Fruit fly (Drosophila melanogaster) whole organism, embryonic: ENCODE data around the gene CG14013.

ENCODE experiments used
- Bgb ChIP-seq: fragments of 200-800 bp; sonication (Bioruptor generic); IDR thresholded peaks from 2 replicates; pipeline ENCODE4 v1.3.6; 2022; ENCODE audit warnings: missing biosample characterization, missing genetic modification characterization; ENCODE audit not compliant: partially characterized antibody
- CG11093 ChIP-seq: fragments of 200-800 bp; sonication (Bioruptor generic); IDR thresholded peaks from 3 replicates; pipeline ENCODE4 v1.3.6; 2022; ENCODE audit warnings: missing biosample characterization, missing genetic modification characterization
- CG12659 ChIP-seq: fragments of 200-800 bp; sonication (Bioruptor generic); optimal IDR thresholded peaks from 3 replicates; lab custom pipeline; 2017; ENCODE audit warnings: mild to moderate bottlenecking, missing biosample characterization, missing genetic modification reagents, missing genetic modification characterization
- CG14014 ChIP-seq: fragments of 200-800 bp; sonication (Bioruptor generic); IDR thresholded peaks from 2 replicates; pipeline ENCODE4 v1.3.6; 2022; ENCODE audit warnings: missing biosample characterization, missing genetic modification characterization
- CG14860 ChIP-seq: fragments of 200-800 bp; sonication (Bioruptor generic); IDR thresholded peaks from 3 replicates; pipeline ENCODE4 v1.3.6; 2022; ENCODE audit warnings: missing biosample characterization, missing genetic modification characterization; ENCODE audit not compliant: partially characterized antibody
- CG4707 ChIP-seq: fragments of 200-800 bp; sonication (Bioruptor generic); optimal IDR thresholded peaks from 2 replicates; lab custom pipeline; 2018; ENCODE audit warnings: missing biosample characterization, mild to moderate bottlenecking, missing genetic modification characterization, moderate library complexity
- CG6175 ChIP-seq: fragments of 200-800 bp; sonication (Bioruptor generic); IDR thresholded peaks from 3 replicates; pipeline ENCODE4 v1.3.6; 2022; ENCODE audit warnings: missing biosample characterization, missing genetic modification characterization
- CG7271 ChIP-seq: fragments of 200-800 bp; sonication (Bioruptor generic); optimal IDR thresholded peaks from 2 replicates; lab custom pipeline; 2018; ENCODE audit warnings: missing biosample characterization, mild to moderate bottlenecking, missing genetic modification characterization, moderate library complexity
- CG7839 ChIP-seq: fragments of 200-800 bp; sonication (Bioruptor generic); optimal IDR thresholded peaks from 3 replicates; lab custom pipeline; 2018; ENCODE audit warnings: missing biosample characterization, mild to moderate bottlenecking, missing genetic modification characterization, moderate library complexity
- CG8290 ChIP-seq, 3 experiments: fragments of 200-800 bp; sonication (Bioruptor generic); optimal IDR thresholded peaks; 2 replicates each; lab custom pipeline; 2016 to 2019; ENCODE audit warnings: missing biosample characterization in 3 of 3, missing genetic modification characterization in 3 of 3, mild to moderate bottlenecking in 2 of 3, moderate library complexity in 1 of 3
- CG8924 ChIP-seq: fragments of 200-800 bp; optimal IDR thresholded peaks from 3 replicates; lab custom pipeline; 2019; ENCODE audit warnings: missing biosample characterization, mild to moderate bottlenecking, missing genetic modification characterization, moderate library complexity
- CTCF ChIP-seq: fragments of 200-800 bp; sonication (Bioruptor generic); optimal IDR thresholded peaks from 2 replicates; lab custom pipeline; 2017; ENCODE audit warnings: missing biosample characterization, mild to moderate bottlenecking, missing genetic modification characterization, moderate library complexity
- Dek ChIP-seq: fragments of 200-800 bp; sonication (Bioruptor generic); optimal IDR thresholded peaks from 3 replicates; lab custom pipeline; 2019; ENCODE audit warnings: missing biosample characterization, mild to moderate bottlenecking, missing genetic modification characterization, moderate library complexity
- Dll ChIP-seq: fragments of 200-800 bp; sonication (Bioruptor generic); IDR thresholded peaks from 4 replicates; pipeline ENCODE4 v1.3.6; 2022; ENCODE audit warnings: missing biosample characterization, missing genetic modification characterization; ENCODE audit not compliant: partially characterized antibody
- H2.0 ChIP-seq: fragments of 200-800 bp; sonication (Bioruptor generic); IDR thresholded peaks from 2 replicates; pipeline ENCODE4 v1.3.6; 2022; ENCODE audit warnings: missing biosample characterization, missing genetic modification characterization
- Hr3 ChIP-seq: fragments of 200-800 bp; sonication (Bioruptor generic); optimal IDR thresholded peaks from 3 replicates; lab custom pipeline; 2016; ENCODE audit warnings: missing biosample characterization, missing genetic modification characterization
- Lhr ChIP-seq: fragments of 200-800 bp; sonication (Bioruptor generic); optimal IDR thresholded peaks from 3 replicates; lab custom pipeline; 2017; ENCODE audit warnings: mild to moderate bottlenecking, missing biosample characterization, missing genetic modification reagents, missing genetic modification characterization
- Lim3 ChIP-seq: fragments of 200-800 bp; sonication (Bioruptor generic); IDR thresholded peaks from 2 replicates; pipeline ENCODE4 v1.3.6; 2022; ENCODE audit warnings: missing biosample characterization, missing genetic modification characterization
- MESR4 ChIP-seq: fragments of 200-800 bp; sonication (Bioruptor generic); optimal IDR thresholded peaks from 2 replicates; lab custom pipeline; 2018; ENCODE audit warnings: missing biosample characterization, mild to moderate bottlenecking, missing genetic modification characterization, moderate library complexity
- Med ChIP-seq: fragments of 200-800 bp; sonication (Bioruptor generic); peaks from one replicate; lab custom pipeline; 2016; ENCODE audit warnings: missing biosample characterization, missing genetic modification characterization, mild to moderate bottlenecking, inconsistent platforms, moderate library complexity
- Mrtf ChIP-seq: fragments of 200-800 bp; sonication (Bioruptor generic); IDR thresholded peaks from 3 replicates; pipeline ENCODE4 v1.3.6; 2022; ENCODE audit warnings: missing biosample characterization, missing genetic modification characterization
- NFAT ChIP-seq: fragments of 200-800 bp; sonication (Bioruptor generic); IDR thresholded peaks from 2 replicates; pipeline ENCODE4 v1.3.6; 2022; ENCODE audit warnings: missing biosample characterization, missing genetic modification characterization
- NK7.1 ChIP-seq: fragments of 200-800 bp; sonication (Bioruptor generic); optimal IDR thresholded peaks from 3 replicates; lab custom pipeline; 2016; ENCODE audit warnings: missing biosample characterization, missing genetic modification characterization
- Neu2 ChIP-seq: fragments of 200-800 bp; sonication (Bioruptor generic); optimal IDR thresholded peaks from 3 replicates; lab custom pipeline; 2016; ENCODE audit warnings: missing biosample characterization, missing genetic modification characterization, borderline replicate concordance
- Poxn ChIP-seq: fragments of 200-800 bp; sonication (Bioruptor generic); IDR thresholded peaks from 2 replicates; pipeline ENCODE4 v1.3.6; 2022; ENCODE audit warnings: missing biosample characterization, missing genetic modification characterization
- Side ChIP-seq: fragments of 200-800 bp; sonication (Bioruptor generic); optimal IDR thresholded peaks from 2 replicates; lab custom pipeline; 2016; ENCODE audit warnings: missing biosample characterization, missing genetic modification characterization
- Six4 ChIP-seq: fragments of 200-800 bp; sonication (Bioruptor generic); optimal IDR thresholded peaks from 2 replicates; lab custom pipeline; 2016; ENCODE audit warnings: missing biosample characterization, missing genetic modification characterization
- Vsx1 ChIP-seq: fragments of 200-800 bp; sonication (Bioruptor generic); optimal IDR thresholded peaks from 2 replicates; lab custom pipeline; 2017; ENCODE audit warnings: missing biosample characterization, mild to moderate bottlenecking, missing genetic modification characterization, missing genetic modification reagents
- al ChIP-seq: fragments of 200-800 bp; sonication (Bioruptor generic); IDR thresholded peaks from 2 replicates; pipeline ENCODE4 v1.3.6; 2022; ENCODE audit warnings: missing biosample characterization, missing genetic modification characterization
- amos ChIP-seq: fragments of 200-800 bp; sonication (Bioruptor generic); IDR thresholded peaks from 2 replicates; pipeline ENCODE4 v1.3.6; 2022; ENCODE audit warnings: missing biosample characterization, missing genetic modification characterization; ENCODE audit not compliant: partially characterized antibody
- aop ChIP-seq: fragments of 200-800 bp; sonication (Bioruptor generic); IDR thresholded peaks from 2 replicates; pipeline ENCODE4 v1.3.6; 2022; ENCODE audit warnings: missing biosample characterization, missing genetic modification characterization
- bbx ChIP-seq: fragments of 200-800 bp; sonication (Bioruptor generic); IDR thresholded peaks from 2 replicates; pipeline ENCODE4 v1.3.6; 2022; ENCODE audit warnings: missing biosample characterization, missing genetic modification characterization; ENCODE audit not compliant: partially characterized antibody
- bcd ChIP-seq: fragments of 200-800 bp; sonication (Bioruptor generic); optimal IDR thresholded peaks from 2 replicates; lab custom pipeline; 2017; ENCODE audit warnings: missing biosample characterization, mild to moderate bottlenecking, missing genetic modification characterization
- cg ChIP-seq: fragments of 200-800 bp; sonication (Bioruptor generic); optimal IDR thresholded peaks from 3 replicates; lab custom pipeline; 2019; ENCODE audit warnings: missing biosample characterization, mild to moderate bottlenecking, missing genetic modification characterization, moderate library complexity
- eyg ChIP-seq: fragments of 200-800 bp; sonication (Bioruptor generic); optimal IDR thresholded peaks from 3 replicates; lab custom pipeline; 2016; ENCODE audit warnings: missing biosample characterization, missing genetic modification characterization
- insv ChIP-seq, 2 experiments: fragments of 200-800 bp; sonication (Bioruptor generic); optimal IDR thresholded peaks; 3 replicates each; lab custom pipeline; 2016 to 2018; ENCODE audit warnings: missing biosample characterization in 2 of 2, missing genetic modification characterization in 2 of 2
- kay ChIP-seq: fragments of 200-800 bp; sonication (Bioruptor generic); optimal IDR thresholded peaks from 2 replicates; lab custom pipeline; 2016; ENCODE audit warnings: missing biosample characterization, missing genetic modification characterization
- oc ChIP-seq: fragments of 200-800 bp; sonication (Bioruptor generic); optimal IDR thresholded peaks from 2 replicates; lab custom pipeline; 2018; ENCODE audit warnings: missing biosample characterization, mild to moderate bottlenecking, missing genetic modification characterization, moderate library complexity
- otp ChIP-seq: fragments of 200-800 bp; sonication (Bioruptor generic); IDR thresholded peaks from 3 replicates; pipeline ENCODE4, ENCODE4 v1.3.6; 2022; ENCODE audit warnings: missing biosample characterization, missing genetic modification characterization
- row ChIP-seq: fragments of 200-800 bp; sonication (Bioruptor generic); IDR thresholded peaks from 3 replicates; pipeline ENCODE4 v1.3.6; 2022; ENCODE audit warnings: missing biosample characterization, missing genetic modification characterization
- schlank ChIP-seq: fragments of 200-800 bp; sonication (Bioruptor generic); optimal IDR thresholded peaks from 2 replicates; lab custom pipeline; 2018; ENCODE audit warnings: missing biosample characterization, mild to moderate bottlenecking, missing genetic modification characterization
- shn ChIP-seq: fragments of 200-800 bp; sonication (Bioruptor generic); optimal IDR thresholded peaks from 3 replicates; lab custom pipeline; 2016; ENCODE audit warnings: missing biosample characterization, missing genetic modification characterization
- trem ChIP-seq: fragments of 200-800 bp; optimal IDR thresholded peaks from 3 replicates; lab custom pipeline; 2019; ENCODE audit warnings: missing biosample characterization, mild to moderate bottlenecking, missing genetic modification characterization, moderate library complexity
- unc-4 ChIP-seq: fragments of 200-800 bp; sonication (Bioruptor generic); IDR thresholded peaks from 2 replicates; pipeline ENCODE4 v1.3.6; 2022; ENCODE audit warnings: missing biosample characterization, missing genetic modification characterization; ENCODE audit not compliant: partially characterized antibody
- vnd ChIP-seq: fragments of 200-800 bp; sonication (Bioruptor generic); IDR thresholded peaks from 3 replicates; pipeline ENCODE4 v1.3.6; 2022; ENCODE audit warnings: missing biosample characterization, missing genetic modification characterization; ENCODE audit not compliant: partially characterized antibody
- zen2 ChIP-seq: fragments of 200-800 bp; sonication (Bioruptor generic); IDR thresholded peaks from 3 replicates; pipeline ENCODE4 v1.3.6; 2022; ENCODE audit warnings: missing biosample characterization, missing genetic modification characterization; ENCODE audit not compliant: partially characterized antibody
- zfh2 ChIP-seq: fragments of 200-800 bp; sonication (Bioruptor generic); optimal IDR thresholded peaks from 2 replicates; lab custom pipeline; 2016; ENCODE audit warnings: missing biosample characterization, missing genetic modification characterization

Gene CG14013

dm6 chr2L:5542944-5543515 is 10.6 kb downstream of the CG14013 start (continued):
- TF ChIP-seq bcd (peak; percentile 53), CG14014 (peak; percentile 77), Hr3 (GFP tag; lab: Kevin White, UChicago) (peak; percentile 50), CG7839 (tag; lab: Kevin White, UChicago) (peak; percentile 54), Six4 (GFP tag; lab: Kevin White, UChicago) (peak; percentile 10), Neu2 (GFP tag; lab: Kevin White, UChicago) (no peak), al (GFP tag; lab: Robert Waterston, UW) (peak; percentile 30), schlank (tag; lab: Kevin White, UChicago) (peak; percentile 14), trem (tag; lab: Kevin White, UChicago) (peak; percentile 26), Dll (0 out of 4 replicates have a peak, but pooled peaks have one; percentile 9), NFAT (GFP tag; lab: Robert Waterston, UW) (0 out of 2 replicates have a peak, but pooled peaks have one; percentile 47), CG6175 (0 out of 3 replicates have a peak, but pooled peaks have one; percentile 50), shn (peak; percentile 54), CG11093 (GFP tag; lab: Robert Waterston, UW) (peak; percentile 53; the same call in 1 of the 3 replicates), insv (GFP tag; optimal IDR thresholded peaks at IDR 0.05; lab: Kevin White, UChicago) (peak in 1 of 2 experiments; percentile 27)

dm6 chr2L:5541935-5542685 is 11.5 kb downstream of the CG14013 start, which contains the start of the genes Hel25E and Lam:
TSS of gene Hel25E (minus strand) at chr2L:5542314.
TSS of gene Lam (plus strand) at chr2L:5542480.
- TF ChIP-seq amos, result peak; percentile 83
- no peak for TF ChIP-seq oc (tag; lab: Kevin White, UChicago)
- peak; percentile 69 for TF ChIP-seq bbx (GFP tag; lab: Robert Waterston, UW)
- TF ChIP-seq Bgb (GFP tag; lab: Robert Waterston, UW), result peak; percentile 83
- no peak for TF ChIP-seq otp
- TF ChIP-seq eyg, result no peak
- no peak for TF ChIP-seq CTCF (GFP tag; lab: Kevin White, UChicago)
- peak; percentile 93 for TF ChIP-seq unc-4
- TF ChIP-seq Dek (tag; lab: Kevin White, UChicago), result peak; percentile 17
- TF ChIP-seq CG4707 (GFP tag; lab: Kevin White, UChicago), result no peak
- TF ChIP-seq CG8290 (GFP tag; optimal IDR thresholded peaks at IDR 0.05; lab: Kevin White, UChicago), result no peak
- no peak for TF ChIP-seq CG8290 (tag; optimal IDR thresholded peaks at IDR 0.05; lab: Kevin White, UChicago)
- TF ChIP-seq Vsx1 (GFP tag; lab: Kevin White, UChicago), result no peak
- TF ChIP-seq vnd, result peak; percentile 85
- peak; percentile 61 for TF ChIP-seq CG12659 (GFP tag; lab: Kevin White, UChicago)
- peak; percentile 85 for TF ChIP-seq zen2 (GFP tag; lab: Robert Waterston, UW)
- peak; percentile 55 for TF ChIP-seq Lhr
- no peak for TF ChIP-seq CG11093 (GFP tag; lab: Robert Waterston, UW)
- TF ChIP-seq Side (GFP tag; lab: Kevin White, UChicago), result peak; percentile 14
- no peak for TF ChIP-seq aop (GFP tag; lab: Robert Waterston, UW)
- TF ChIP-seq kay (GFP tag; lab: Kevin White, UChicago), result no peak
- no peak for TF ChIP-seq Mrtf (GFP tag; lab: Robert Waterston, UW)
- TF ChIP-seq H2.0 (GFP tag; lab: Robert Waterston, UW), result no peak
- no peak for TF ChIP-seq cg (GFP tag; lab: Kevin White, UChicago)
- TF ChIP-seq CG7271 (tag; lab: Kevin White, UChicago), result no peak
- peak; percentile 71 for TF ChIP-seq row
- TF ChIP-seq Lim3 (GFP tag; lab: Robert Waterston, UW), result no peak
- peak; percentile 66; the same call in 1 of the 3 replicates for TF ChIP-seq CG14860 (GFP tag; lab: Robert Waterston, UW)
- peak; percentile 38 for TF ChIP-seq MESR4
- no peak for TF ChIP-seq NK7.1 (GFP tag; lab: Kevin White, UChicago)
- no peak for TF ChIP-seq zfh2 (GFP tag; lab: Kevin White, UChicago)
- no peak for TF ChIP-seq Poxn (GFP tag; lab: Robert Waterston, UW)
- peak; percentile 81 for TF ChIP-seq Med (GFP tag; lab: Kevin White, UChicago)
- TF ChIP-seq al (GFP tag; lab: Robert Waterston, UW), result no peak
- TF ChIP-seq CG8924, result no peak
